Worm (Caenorhabditis elegans): ENCODE measurements around the gene cpg-20.

DNA sequence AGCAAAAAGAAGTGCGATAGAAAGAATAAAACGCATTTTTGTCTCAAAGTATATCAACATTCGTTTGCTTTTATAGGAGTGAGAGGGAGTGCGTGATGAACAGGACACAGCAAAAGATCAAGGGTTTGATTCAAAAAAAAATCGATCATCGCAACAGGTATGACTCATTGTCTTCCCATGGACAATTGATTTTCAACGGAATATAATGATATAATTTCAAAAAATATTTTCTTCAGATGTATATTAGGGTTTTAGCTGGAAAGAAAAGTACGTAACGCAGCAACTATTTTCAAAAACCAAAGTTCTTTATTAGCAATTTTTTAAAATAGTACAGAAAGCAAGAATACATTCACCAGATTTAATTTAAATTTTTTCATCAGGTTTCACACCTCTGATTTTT, 16.3 kb upstream of the cpg-20 start, which contains the start of gene K08B4.7:
- TF ChIP-seq him-1 (tag; optimal IDR thresholded peaks at IDR 0.05) (no peak), dao-5 (tag; optimal IDR thresholded peaks at IDR 0.05) (no peak), W03F9.2 (tag; optimal IDR thresholded peaks at IDR 0.05) (no peak)
